Worm (Caenorhabditis elegans) whole organism, midembryonic: Measurements from ENCODE around the gene R105.1.

Source experiments
- T22C8.4 ChIP-seq: fragments of 200-800 bp; sonication (Bioruptor generic); IDR thresholded peaks from 2 replicates; pipeline ENCODE4 v1.3.6; 2022; ENCODE audit warnings: missing genetic modification characterization, missing compliant biosample characterization
- flt-1 ChIP-seq: fragments of 200-800 bp; sonication (Bioruptor generic); IDR thresholded peaks from 2 replicates; pipeline ENCODE4 v1.3.6; 2022; ENCODE audit warnings: missing genetic modification characterization, missing compliant biosample characterization
- klf-2 ChIP-seq: fragments of 200-800 bp; sonication (Bioruptor generic); conservative IDR thresholded peaks from 2 replicates; pipeline ENCODE4 v1.3.6; 2022; ENCODE audit warnings: missing genetic modification reagents, missing genetic modification characterization, missing compliant biosample characterization
- tab-1 ChIP-seq: fragments of 200-800 bp; sonication (Bioruptor generic); IDR thresholded peaks from 2 replicates; pipeline ENCODE4 v1.3.6; 2022; ENCODE audit warnings: missing genetic modification characterization, missing compliant biosample characterization
- ztf-23 ChIP-seq: fragments of 200-800 bp; sonication (Bioruptor generic); IDR thresholded peaks from 2 replicates; pipeline ENCODE4 v1.3.6; 2022; ENCODE audit warnings: missing genetic modification reagents, missing genetic modification characterization, missing compliant biosample characterization
- ztf-29 ChIP-seq: fragments of 200-800 bp; sonication (Bioruptor generic); IDR thresholded peaks from 2 replicates; pipeline ENCODE4 v1.3.6; 2022; ENCODE audit warnings: missing genetic modification reagents, missing genetic modification characterization, missing compliant biosample characterization

- no peak for TF ChIP-seq ztf-23 (GFP tag; lab: Robert Waterston, UW)
- no peak for TF ChIP-seq T22C8.4 (GFP tag; lab: Robert Waterston, UW)
- TF ChIP-seq klf-2 (GFP tag; lab: Robert Waterston, UW): no peak
- TF ChIP-seq flt-1 (GFP tag; lab: Robert Waterston, UW): no peak
- TF ChIP-seq ztf-29: no peak
- TF ChIP-seq tab-1: no peak
These were observed 49.7 kb downstream of the R105.1 start for ce11 chrIV:4683149-4683548.
